Worm (Caenorhabditis elegans) whole organism, L1 larva: Measurements from ENCODE around the gene smex-1.

Source experiments
- C16A3.4 ChIP-seq: fragments of 150-350 bp; optimal IDR thresholded peaks from 2 replicates; lab custom pipeline; 2014; ENCODE audit warnings: missing biosample characterization, missing genetic modification characterization
- Y116A8C.19 ChIP-seq: sonication (generic microtip); optimal IDR thresholded peaks from 2 replicates; lab custom pipeline; 2016; ENCODE audit warnings: missing compliant biosample characterization, missing genetic modification characterization, borderline replicate concordance
- fkh-4 ChIP-seq: sonication (generic microtip); optimal IDR thresholded peaks from 2 replicates; lab custom pipeline; 2016; ENCODE audit warnings: missing compliant biosample characterization, missing genetic modification characterization, borderline replicate concordance
- hlh-4 ChIP-seq: sonication (generic microtip); optimal IDR thresholded peaks from 2 replicates; lab custom pipeline; 2016; ENCODE audit warnings: mild to moderate bottlenecking, missing genetic modification characterization, missing compliant biosample characterization
- lin-15B ChIP-seq: fragments of 150-350 bp; sonication (generic microtip); optimal IDR thresholded peaks from 3 replicates; lab custom pipeline; 2014; ENCODE audit warnings: missing biosample characterization, missing genetic modification characterization
- lir-3 ChIP-seq: sonication (generic microtip); optimal IDR thresholded peaks from 2 replicates; lab custom pipeline; 2016; ENCODE audit warnings: mild to moderate bottlenecking, missing genetic modification characterization, moderate library complexity, missing compliant biosample characterization; ENCODE audit not compliant: poor library complexity
- lsy-2 ChIP-seq, 2 experiments: fragments of 150-350 bp; optimal IDR thresholded peaks; 2 replicates each; lab custom pipeline; 2014; ENCODE audit warnings: missing biosample characterization in 2 of 2, missing genetic modification characterization in 2 of 2
- nhr-11 ChIP-seq: fragments of 150-350 bp; optimal IDR thresholded peaks from 2 replicates; lab custom pipeline; 2014; ENCODE audit warnings: missing biosample characterization, missing genetic modification characterization
- nhr-12 ChIP-seq: sonication (generic microtip); optimal IDR thresholded peaks from 2 replicates; lab custom pipeline; 2017; ENCODE audit warnings: missing biosample characterization, missing genetic modification characterization
- nhr-84 ChIP-seq: sonication (generic microtip); optimal IDR thresholded peaks from 2 replicates; lab custom pipeline; 2017; ENCODE audit warnings: missing biosample characterization, missing genetic modification characterization
- unc-86 ChIP-seq: sonication (generic microtip); optimal IDR thresholded peaks from 2 replicates; lab custom pipeline; 2016; ENCODE audit warnings: missing genetic modification characterization, missing compliant biosample characterization
- unc-98 ChIP-seq: fragments of 200-800 bp; sonication (Bioruptor generic); IDR thresholded peaks from 2 replicates; pipeline ENCODE4 v1.3.6; 2022; ENCODE audit warnings: missing genetic modification characterization, missing compliant biosample characterization
- zag-1 ChIP-seq: fragments of 150-350 bp; optimal IDR thresholded peaks from 2 replicates; lab custom pipeline; 2014; ENCODE audit warnings: missing biosample characterization, missing genetic modification characterization
- ztf-11 ChIP-seq, 2 experiments: sonication (generic microtip); optimal IDR thresholded peaks; 2 replicates each; lab custom pipeline; 2016 to 2017; ENCODE audit warnings: missing genetic modification characterization in 2 of 2, missing biosample characterization in 1 of 2, missing compliant biosample characterization in 1 of 2

DNA sequence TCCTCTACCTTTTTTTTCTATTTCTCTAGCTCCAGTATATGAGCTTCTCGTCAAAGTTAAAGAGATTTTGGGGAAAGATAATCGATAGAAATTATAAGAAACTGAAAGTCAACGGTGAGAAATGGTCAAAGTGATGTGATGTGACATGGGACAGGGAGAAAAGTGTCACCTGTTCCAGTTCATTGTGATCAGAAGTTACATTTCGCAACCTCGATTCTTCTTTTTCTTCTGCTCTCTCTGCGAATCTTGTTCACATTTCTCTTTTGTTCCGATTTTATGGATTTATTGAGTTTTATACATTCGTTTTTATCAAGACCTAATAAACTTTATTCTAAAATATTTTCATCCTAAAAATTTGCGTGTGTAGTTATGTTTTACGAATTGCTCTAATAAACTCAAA lies 39.9 kb upstream of the smex-1 start:
- no peak for TF ChIP-seq zag-1 (tag; lab: Kevin White, UChicago)
- no peak for TF ChIP-seq ztf-11 (tag; optimal IDR thresholded peaks at IDR 0.05; lab: Kevin White, UChicago)
- no peak for TF ChIP-seq nhr-84
- no peak for TF ChIP-seq nhr-11 (tag; lab: Kevin White, UChicago)
- no peak for TF ChIP-seq lin-15B (tag; lab: Kevin White, UChicago)
- no peak for TF ChIP-seq unc-98 (GFP tag; lab: Robert Waterston, UW)
- no peak for TF ChIP-seq C16A3.4 (tag; lab: Kevin White, UChicago)
- TF ChIP-seq lir-3, result no peak
- TF ChIP-seq unc-86 (tag; lab: Kevin White, UChicago), result no peak
- no peak for TF ChIP-seq hlh-4 (tag; lab: Kevin White, UChicago)
- peak in 1 of 2 experiments; percentile 14 for TF ChIP-seq lsy-2 (tag; optimal IDR thresholded peaks at IDR 0.05; lab: Kevin White, UChicago)
- no peak for TF ChIP-seq fkh-4 (tag; lab: Kevin White, UChicago)
- no peak for TF ChIP-seq nhr-12
- no peak for TF ChIP-seq Y116A8C.19
